Worm (Caenorhabditis elegans) whole organism, L1 larva: Measurements from ENCODE around the gene srw-144.

Experiments used
- aly-2 ChIP-seq: fragments of 150-350 bp; optimal IDR thresholded peaks from 2 replicates; lab custom pipeline; 2014; ENCODE audit warnings: missing biosample characterization, missing genetic modification characterization
- ama-1 ChIP-seq: fragments of 150-350 bp; optimal IDR thresholded peaks from 2 replicates; lab custom pipeline; 2014
- ceh-82 ChIP-seq, 3 experiments: fragments of 150-350 bp in 1 of 3; sonication (generic microtip) in 2 of 3; optimal IDR thresholded peaks; 2 replicates each; lab custom pipeline; 2014 to 2017; ENCODE audit warnings: missing biosample characterization in 3 of 3, missing genetic modification characterization in 3 of 3
- dsc-1 ChIP-seq: sonication (generic microtip); optimal IDR thresholded peaks from 2 replicates; lab custom pipeline; 2016; ENCODE audit warnings: mild to moderate bottlenecking, missing genetic modification characterization, missing compliant biosample characterization
- hlh-4 ChIP-seq: sonication (generic microtip); optimal IDR thresholded peaks from 2 replicates; lab custom pipeline; 2016; ENCODE audit warnings: mild to moderate bottlenecking, missing genetic modification characterization, missing compliant biosample characterization
- jun-1 ChIP-seq: fragments of 150-350 bp; optimal IDR thresholded peaks from 2 replicates; lab custom pipeline; 2014; ENCODE audit warnings: missing biosample characterization, missing genetic modification reagents, missing genetic modification characterization
- lir-3 ChIP-seq: sonication (generic microtip); optimal IDR thresholded peaks from 2 replicates; lab custom pipeline; 2016; ENCODE audit warnings: mild to moderate bottlenecking, missing genetic modification characterization, moderate library complexity, missing compliant biosample characterization; ENCODE audit not compliant: poor library complexity
- lsy-2 ChIP-seq, 2 experiments: fragments of 150-350 bp; optimal IDR thresholded peaks; 2 replicates each; lab custom pipeline; 2014; ENCODE audit warnings: missing biosample characterization in 2 of 2, missing genetic modification characterization in 2 of 2
- mef-2 ChIP-seq: fragments of 150-350 bp; optimal IDR thresholded peaks from 2 replicates; lab custom pipeline; 2014; ENCODE audit warnings: missing biosample characterization, missing genetic modification characterization
- mep-1 ChIP-seq: fragments of 150-350 bp; optimal IDR thresholded peaks from 2 replicates; lab custom pipeline; 2014; ENCODE audit warnings: missing biosample characterization, missing genetic modification characterization
- nhr-237 ChIP-seq: fragments of 150-350 bp; optimal IDR thresholded peaks from 2 replicates; lab custom pipeline; 2014; ENCODE audit warnings: missing biosample characterization, missing genetic modification characterization
- rnt-1 ChIP-seq: sonication (generic microtip); optimal IDR thresholded peaks from 2 replicates; lab custom pipeline; 2016; ENCODE audit warnings: mild to moderate bottlenecking, missing genetic modification characterization, moderate library complexity, missing compliant biosample characterization

DNA sequence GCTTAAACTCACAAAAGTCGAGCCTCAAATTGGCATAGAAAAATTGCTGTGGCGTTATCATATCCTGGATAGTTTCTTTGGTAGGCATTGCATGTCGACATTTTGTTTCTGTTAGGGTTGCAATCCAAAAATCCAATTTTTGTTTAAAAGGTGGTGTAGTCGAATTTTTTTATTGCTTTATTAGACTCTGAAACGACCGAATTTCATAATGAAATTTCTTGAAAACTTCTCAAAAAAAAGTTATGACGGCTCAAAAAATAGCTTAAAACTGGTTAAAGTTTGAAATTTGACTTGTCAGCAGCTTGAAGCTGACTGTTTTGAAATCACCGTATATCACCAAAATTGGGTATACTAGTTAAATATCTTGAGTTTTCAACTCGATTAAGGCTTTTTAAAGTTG lies 19.4 kb downstream of the srw-144 start, which contains the start of gene srw-143:
- TF ChIP-seq jun-1 (tag; lab: Kevin White, UChicago): no peak
- no peak for TF ChIP-seq dsc-1 (tag; lab: Kevin White, UChicago)
- TF ChIP-seq hlh-4 (tag; lab: Kevin White, UChicago): no peak
- TF ChIP-seq nhr-237 (tag; lab: Kevin White, UChicago): no peak
- TF ChIP-seq ama-1: no peak
- TF ChIP-seq ceh-82 (tag; optimal IDR thresholded peaks at IDR 0.05; lab: Kevin White, UChicago): no peak
- TF ChIP-seq mef-2 (tag; lab: Kevin White, UChicago): no peak
- no peak for TF ChIP-seq lsy-2 (tag; optimal IDR thresholded peaks at IDR 0.05; lab: Kevin White, UChicago)
- no peak for TF ChIP-seq lir-3 (tag; lab: Kevin White, UChicago)
- no peak for TF ChIP-seq mep-1 (tag; lab: Kevin White, UChicago)
- no peak for TF ChIP-seq aly-2 (tag; lab: Kevin White, UChicago)
- TF ChIP-seq rnt-1: no peak
